Worm (Caenorhabditis elegans): ENCODE results near the gene C02D5.4.

The C02D5.4 gene

ce11 chrIII:8552125-8552524, at the start of gene C02D5.4:
TSS of gene C02D5.4 (plus strand) at chrIII:8552165.
- TF ChIP-seq ref-1 (GFP tag; conservative IDR thresholded peaks at IDR 0.05) (no peak), klf-2 (GFP tag; conservative IDR thresholded peaks at IDR 0.05) (no peak), ztf-23 (GFP tag; IDR thresholded peaks at IDR 0.05) (no peak), ztf-29 (GFP tag; IDR thresholded peaks at IDR 0.05) (no peak), T22C8.4 (GFP tag; IDR thresholded peaks at IDR 0.05) (no peak), med-1 (GFP tag; optimal IDR thresholded peaks at IDR 0.05; ENCODE audit: insufficient read depth) (no peak), flt-1 (GFP tag; IDR thresholded peaks at IDR 0.05) (no peak)

- TF ChIP-seq cog-1 (tag; optimal IDR thresholded peaks at IDR 0.05) (no peak), med-1 (GFP tag; optimal IDR thresholded peaks at IDR 0.05; ENCODE audit: insufficient read depth) (no peak), ztf-23 (GFP tag; IDR thresholded peaks at IDR 0.05) (no peak), tab-1 (GFP tag; IDR thresholded peaks at IDR 0.05) (no peak), ztf-29 (GFP tag; IDR thresholded peaks at IDR 0.05) (no peak), klf-2 (GFP tag; conservative IDR thresholded peaks at IDR 0.05) (no peak), ref-1 (GFP tag; conservative IDR thresholded peaks at IDR 0.05) (no peak), T22C8.4 (GFP tag; IDR thresholded peaks at IDR 0.05) (no peak), flt-1 (GFP tag; IDR thresholded peaks at IDR 0.05) (no peak)
These were observed 48.6 kb upstream of the C02D5.4 start for ce11 chrIII:8503341-8503740.

ce11 chrIII:8504176-8504763, 47.7 kb upstream of the C02D5.4 start:
- TF ChIP-seq klf-2 (GFP tag; conservative IDR thresholded peaks at IDR 0.05): no peak
- TF ChIP-seq cog-1 (tag; optimal IDR thresholded peaks at IDR 0.05): no peak
- no peak for TF ChIP-seq flt-1 (GFP tag; IDR thresholded peaks at IDR 0.05)
- TF ChIP-seq T22C8.4 (GFP tag; IDR thresholded peaks at IDR 0.05): no peak
- TF ChIP-seq med-1 (GFP tag; optimal IDR thresholded peaks at IDR 0.05; ENCODE audit: insufficient read depth): no peak

- TF ChIP-seq klf-2 (GFP tag; conservative IDR thresholded peaks at IDR 0.05) (no peak), ztf-23 (GFP tag; IDR thresholded peaks at IDR 0.05) (no peak), T22C8.4 (GFP tag; IDR thresholded peaks at IDR 0.05) (no peak), med-1 (GFP tag; optimal IDR thresholded peaks at IDR 0.05; ENCODE audit: insufficient read depth) (no peak), ztf-29 (GFP tag; IDR thresholded peaks at IDR 0.05) (no peak), cog-1 (tag; optimal IDR thresholded peaks at IDR 0.05) (no peak), tab-1 (GFP tag; IDR thresholded peaks at IDR 0.05) (no peak), ref-1 (GFP tag; conservative IDR thresholded peaks at IDR 0.05) (no peak), flt-1 (GFP tag; IDR thresholded peaks at IDR 0.05) (no peak)
These were observed 45.6 kb upstream of the C02D5.4 start for ce11 chrIII:8506348-8506747.

- TF ChIP-seq tab-1 (GFP tag; IDR thresholded peaks at IDR 0.05): no peak
- no peak for TF ChIP-seq klf-2 (GFP tag; conservative IDR thresholded peaks at IDR 0.05)
These were observed 42.7 kb upstream of the C02D5.4 start for ce11 chrIII:8509218-8509617.

- 0 out of 2 replicates have a peak, but pooled peaks have one; percentile 8 for TF ChIP-seq tab-1 (GFP tag; IDR thresholded peaks at IDR 0.05)
- no peak for TF ChIP-seq cog-1 (tag; optimal IDR thresholded peaks at IDR 0.05)
- peak; percentile 36; the same call in 1 of the 2 replicates for TF ChIP-seq ztf-23 (GFP tag; IDR thresholded peaks at IDR 0.05)
These were observed 42.1 kb upstream of the C02D5.4 start for ce11 chrIII:8509644-8510393.

ce11 chrIII:8511711-8512110, 40.3 kb upstream of the C02D5.4 start:
- no peak for TF ChIP-seq cog-1 (tag; optimal IDR thresholded peaks at IDR 0.05)
- TF ChIP-seq ztf-23 (GFP tag; IDR thresholded peaks at IDR 0.05): no peak
- no peak for TF ChIP-seq med-1 (GFP tag; optimal IDR thresholded peaks at IDR 0.05; ENCODE audit: insufficient read depth)
- TF ChIP-seq tab-1 (GFP tag; IDR thresholded peaks at IDR 0.05): no peak
- TF ChIP-seq T22C8.4 (GFP tag; IDR thresholded peaks at IDR 0.05): no peak
- TF ChIP-seq flt-1 (GFP tag; IDR thresholded peaks at IDR 0.05): no peak
- no peak for TF ChIP-seq ref-1 (GFP tag; conservative IDR thresholded peaks at IDR 0.05)
- no peak for TF ChIP-seq klf-2 (GFP tag; conservative IDR thresholded peaks at IDR 0.05)

- no peak for TF ChIP-seq ztf-29 (GFP tag; IDR thresholded peaks at IDR 0.05)
These were observed 39.6 kb upstream of the C02D5.4 start for ce11 chrIII:8512279-8512942.

- TF ChIP-seq ztf-23 (GFP tag; IDR thresholded peaks at IDR 0.05) (no peak), tab-1 (GFP tag; IDR thresholded peaks at IDR 0.05) (no peak), cog-1 (tag; optimal IDR thresholded peaks at IDR 0.05) (no peak), ref-1 (GFP tag; conservative IDR thresholded peaks at IDR 0.05) (no peak), flt-1 (GFP tag; IDR thresholded peaks at IDR 0.05) (no peak), klf-2 (GFP tag; conservative IDR thresholded peaks at IDR 0.05) (no peak), ztf-29 (GFP tag; IDR thresholded peaks at IDR 0.05) (no peak), med-1 (GFP tag; optimal IDR thresholded peaks at IDR 0.05; ENCODE audit: insufficient read depth) (no peak), T22C8.4 (GFP tag; IDR thresholded peaks at IDR 0.05) (no peak)
These were observed 33.0 kb upstream of the C02D5.4 start for ce11 chrIII:8518990-8519389.

- no peak for TF ChIP-seq T22C8.4 (GFP tag; IDR thresholded peaks at IDR 0.05)
- TF ChIP-seq ref-1 (GFP tag; conservative IDR thresholded peaks at IDR 0.05): no peak
- TF ChIP-seq ztf-23 (GFP tag; IDR thresholded peaks at IDR 0.05): no peak
- TF ChIP-seq flt-1 (GFP tag; IDR thresholded peaks at IDR 0.05): no peak
- no peak for TF ChIP-seq klf-2 (GFP tag; conservative IDR thresholded peaks at IDR 0.05)
- no peak for TF ChIP-seq cog-1 (tag; optimal IDR thresholded peaks at IDR 0.05)
- no peak for TF ChIP-seq med-1 (GFP tag; optimal IDR thresholded peaks at IDR 0.05; ENCODE audit: insufficient read depth)
- no peak for TF ChIP-seq tab-1 (GFP tag; IDR thresholded peaks at IDR 0.05)
- no peak for TF ChIP-seq ztf-29 (GFP tag; IDR thresholded peaks at IDR 0.05)
These were observed 32.1 kb upstream of the C02D5.4 start, which contains the start of gene ZC21.8 for ce11 chrIII:8519886-8520285. TSS of gene ZC21.8 (minus strand) at chrIII:8519986.

Measured in whole organism, midembryonic.